Worm (Caenorhabditis elegans): ENCODE data around the gene F18F11.4.
A peak's percentile ranks its signal among the peaks of the same experiment; 100 is the strongest.

F18F11.4 gene

DNA sequence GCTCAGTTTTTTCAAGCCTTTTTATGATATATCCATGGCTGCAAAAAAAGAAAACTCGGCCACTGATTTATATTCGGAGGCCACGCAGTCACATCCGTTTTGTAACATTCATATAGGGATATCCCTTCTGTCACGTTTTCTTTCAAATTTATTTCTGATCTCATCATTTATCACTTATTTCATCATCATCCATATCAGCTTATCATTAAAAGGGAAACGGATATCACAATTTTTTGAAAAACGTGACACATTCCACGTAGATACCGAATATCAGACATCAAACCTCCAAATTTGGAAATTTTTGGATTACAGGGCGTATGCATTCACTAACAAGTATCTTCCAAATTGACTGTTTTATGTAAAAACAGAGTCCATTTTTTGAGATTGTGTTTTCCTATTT is 27.9 kb upstream of the F18F11.4 start:
- TF ChIP-seq nhr-28 (tag; optimal IDR thresholded peaks at IDR 0.05) (no peak), nhr-25 (tag; optimal IDR thresholded peaks at IDR 0.05) (peak; percentile 6), elt-3 (tag; optimal IDR thresholded peaks at IDR 0.05) (peak in 2 of 3 experiments; percentile 5 to 12), nhr-43 (tag; optimal IDR thresholded peaks at IDR 0.05; ENCODE audit: poor library complexity, severe bottlenecking) (peak; percentile 44), lsy-12 (tag; optimal IDR thresholded peaks at IDR 0.05) (no peak), nhr-23 (tag; optimal IDR thresholded peaks at IDR 0.05) (peak; percentile 21)

DNA sequence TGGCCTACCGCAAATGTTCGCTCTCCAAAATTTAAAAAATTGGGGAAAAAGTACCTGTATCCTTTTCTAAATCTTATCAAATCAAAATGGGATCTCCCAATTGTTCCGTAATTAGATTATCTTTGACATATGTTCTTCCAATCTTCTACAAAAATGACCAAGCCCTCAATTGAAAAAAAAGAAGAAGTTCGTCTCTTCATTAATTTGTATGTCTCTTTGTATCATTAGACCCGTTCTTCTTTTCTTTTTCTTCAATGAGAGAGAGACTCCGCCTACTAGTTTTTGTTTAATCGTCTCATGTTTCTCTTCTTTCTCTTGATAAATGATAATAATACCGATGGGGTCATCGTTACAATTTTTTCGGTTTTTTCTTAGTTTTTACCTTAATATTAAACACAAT is 27.4 kb upstream of the F18F11.4 start:
- no peak for TF ChIP-seq ceh-16 (tag; optimal IDR thresholded peaks at IDR 0.05)
- peak; percentile 25 for TF ChIP-seq nhr-43 (tag; optimal IDR thresholded peaks at IDR 0.05; ENCODE audit: poor library complexity, severe bottlenecking)
- no peak for TF ChIP-seq nhr-28 (tag; optimal IDR thresholded peaks at IDR 0.05)
- no peak for TF ChIP-seq tbx-2 (tag; optimal IDR thresholded peaks at IDR 0.05)
- no peak for TF ChIP-seq ceh-28 (tag; optimal IDR thresholded peaks at IDR 0.05)
- no peak for TF ChIP-seq ceh-9 (tag; optimal IDR thresholded peaks at IDR 0.05)
- TF ChIP-seq nhr-237 (tag; optimal IDR thresholded peaks at IDR 0.05), result no peak
- peak; percentile 27 for TF ChIP-seq nhr-23 (tag; optimal IDR thresholded peaks at IDR 0.05)
- no peak for TF ChIP-seq elt-3 (tag; optimal IDR thresholded peaks at IDR 0.05)

DNA sequence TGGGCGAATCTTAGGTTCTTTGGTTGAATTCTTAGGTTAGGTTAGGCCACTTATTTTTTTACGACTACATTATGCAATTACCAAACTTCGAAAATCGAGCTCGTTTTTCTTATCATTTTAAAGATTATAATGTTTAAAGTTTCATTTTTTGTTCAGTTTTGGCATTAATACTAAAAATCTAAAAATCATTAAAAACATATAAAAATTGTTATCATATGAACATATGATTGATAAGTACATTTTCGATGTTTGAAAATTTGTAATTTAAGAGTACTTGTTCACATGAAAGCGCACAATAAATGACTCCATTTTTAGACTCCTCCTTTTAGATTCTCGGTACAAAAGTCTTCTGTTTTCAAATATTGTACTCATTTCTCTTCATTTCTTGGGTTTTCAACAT is 25.5 kb upstream of the F18F11.4 start:
- TF ChIP-seq pqm-1 (tag; optimal IDR thresholded peaks at IDR 0.05), result peak; percentile 86
- TF ChIP-seq hmg-11 (tag; optimal IDR thresholded peaks at IDR 0.05), result no peak
- peak; percentile 59 for TF ChIP-seq elt-2 (tag; optimal IDR thresholded peaks at IDR 0.05)
- TF ChIP-seq nhr-43 (tag; optimal IDR thresholded peaks at IDR 0.05; ENCODE audit: poor library complexity, severe bottlenecking), result no peak
- TF ChIP-seq nhr-76 (tag; optimal IDR thresholded peaks at IDR 0.05), result no peak
- no peak for TF ChIP-seq sea-2 (GFP tag; optimal IDR thresholded peaks at IDR 0.05)
- TF ChIP-seq pha-4 (tag; optimal IDR thresholded peaks at IDR 0.05), result peak; percentile 18

DNA sequence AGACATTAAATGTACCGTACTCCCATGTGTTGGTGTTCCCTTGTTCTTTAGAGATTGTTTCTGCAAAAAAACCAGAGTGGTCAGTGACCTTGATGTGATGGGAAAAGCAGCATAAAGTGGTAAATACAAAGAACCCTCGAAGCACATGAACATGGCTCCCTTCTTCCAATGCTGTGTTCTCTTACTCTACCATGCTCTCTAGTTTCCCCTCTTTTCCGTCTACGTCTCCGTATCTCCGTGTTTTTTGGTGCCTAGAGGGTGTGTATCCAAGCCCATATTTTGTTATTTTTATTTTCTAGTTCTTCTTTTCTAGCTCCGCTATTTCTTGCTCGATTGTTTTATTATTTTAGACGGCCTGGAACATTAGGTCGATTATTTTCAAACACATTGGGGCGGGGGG is 24.1 kb upstream of the F18F11.4 start:
- TF ChIP-seq nhr-12 (tag; optimal IDR thresholded peaks at IDR 0.05) (no peak), nhr-25 (tag; optimal IDR thresholded peaks at IDR 0.05) (no peak), fkh-2 (tag; optimal IDR thresholded peaks at IDR 0.05) (no peak), egl-5 (tag; optimal IDR thresholded peaks at IDR 0.05) (peak; percentile 79), nfya-1 (tag; optimal IDR thresholded peaks at IDR 0.05; ENCODE audit: insufficient read depth) (peak; percentile 44), nhr-43 (tag; optimal IDR thresholded peaks at IDR 0.05; ENCODE audit: poor library complexity, severe bottlenecking) (peak; percentile 34), hmg-11 (tag; optimal IDR thresholded peaks at IDR 0.05) (peak; percentile 42), nhr-28 (tag; optimal IDR thresholded peaks at IDR 0.05) (no peak), aly-2 (tag; optimal IDR thresholded peaks at IDR 0.05) (no peak), lsy-12 (tag; optimal IDR thresholded peaks at IDR 0.05) (no peak), ceh-9 (tag; optimal IDR thresholded peaks at IDR 0.05) (no peak), ztf-4 (tag; optimal IDR thresholded peaks at IDR 0.05) (no peak), lin-15B (tag; optimal IDR thresholded peaks at IDR 0.05) (peak; percentile 26), tbx-2 (tag; optimal IDR thresholded peaks at IDR 0.05) (no peak), ceh-82 (tag; optimal IDR thresholded peaks at IDR 0.05) (no peak), ama-1 (optimal IDR thresholded peaks at IDR 0.05) (no peak), nhr-76 (tag; optimal IDR thresholded peaks at IDR 0.05) (no peak), lin-39 (tag; optimal IDR thresholded peaks at IDR 0.05) (peak; percentile 33)

- TF ChIP-seq ceh-82 (tag; optimal IDR thresholded peaks at IDR 0.05), result no peak
Observed at ce11 chrIV:307205-307604, 23.4 kb upstream of the F18F11.4 start, which contains the start of gene swt-1. TSS of gene swt-1 (plus strand) at chrIV:307505.

- TF ChIP-seq nhr-25 (tag; optimal IDR thresholded peaks at IDR 0.05), result peak; percentile 14
- TF ChIP-seq lin-39 (tag; optimal IDR thresholded peaks at IDR 0.05), result no peak
- no peak for TF ChIP-seq nhr-11 (tag; optimal IDR thresholded peaks at IDR 0.05)
- TF ChIP-seq nhr-43 (tag; optimal IDR thresholded peaks at IDR 0.05; ENCODE audit: poor library complexity, severe bottlenecking), result peak; percentile 62
- no peak for TF ChIP-seq egl-27 (tag; optimal IDR thresholded peaks at IDR 0.05)
- no peak for TF ChIP-seq R02D3.7 (tag; optimal IDR thresholded peaks at IDR 0.05)
- no peak for TF ChIP-seq egl-5 (tag; optimal IDR thresholded peaks at IDR 0.05)
- no peak for TF ChIP-seq nfya-1 (tag; optimal IDR thresholded peaks at IDR 0.05; ENCODE audit: insufficient read depth)
Observed at ce11 chrIV:309526-309925, 21.1 kb upstream of the F18F11.4 start.

Data from whole organism, L3 larva.